Worm (Caenorhabditis elegans) whole organism, young adult: ENCODE results near the gene C39B10.3.

Source experiments
- B0035.1 ChIP-seq: sonication (generic microtip); optimal IDR thresholded peaks from 2 replicates; lab custom pipeline; 2016; ENCODE audit warnings: missing genetic modification characterization, mild to moderate bottlenecking, missing compliant biosample characterization, missing genotype, missing genetic modification reagents
- F55B11.4 ChIP-seq: sonication (generic microtip); optimal IDR thresholded peaks from 2 replicates; lab custom pipeline; 2016; ENCODE audit warnings: missing compliant biosample characterization, missing genetic modification characterization, borderline replicate concordance; ENCODE audit not compliant: insufficient read depth
- Y67H2A.10 ChIP-seq: fragments of 200-800 bp; sonication (Bioruptor generic); conservative IDR thresholded peaks from 2 replicates; pipeline ENCODE4 v1.3.6; 2022; ENCODE audit warnings: missing genetic modification reagents, missing genetic modification characterization, missing compliant biosample characterization
- Y95B8A.8 ChIP-seq: fragments of 200-800 bp; sonication (Bioruptor generic); IDR thresholded peaks from 2 replicates; pipeline ENCODE4 v1.3.6; 2022; ENCODE audit warnings: missing genetic modification reagents, missing genetic modification characterization, missing compliant biosample characterization
- attf-5 ChIP-seq: fragments of 200-800 bp; sonication (Bioruptor generic); optimal IDR thresholded peaks from 2 replicates; lab custom pipeline; 2018; ENCODE audit warnings: mild to moderate bottlenecking, missing genetic modification characterization, missing compliant biosample characterization
- cebp-1 ChIP-seq, 2 experiments: fragments of 200-800 bp in 1 of 2; sonication (Bioruptor generic) in 1 of 2; sonication (generic microtip) in 1 of 2; IDR thresholded peaks in 1 of 2; optimal IDR thresholded peaks in 1 of 2; 2 replicates each; pipeline versions ENCODE4 v1.3.6 to Lab custom; 2017 to 2022; ENCODE audit warnings: missing compliant biosample characterization in 2 of 2, missing genetic modification characterization in 2 of 2, mild to moderate bottlenecking in 1 of 2, missing genetic modification reagents in 1 of 2, moderate library complexity in 1 of 2
- cebp-2 ChIP-seq: fragments of 200-800 bp; sonication (Bioruptor generic); IDR thresholded peaks from 2 replicates; pipeline ENCODE4 v1.3.6; 2022; ENCODE audit warnings: missing genetic modification characterization, missing compliant biosample characterization
- dox-1 ChIP-seq: fragments of 200-800 bp; sonication (Bioruptor generic); IDR thresholded peaks from 2 replicates; pipeline ENCODE4 v1.3.6; 2022; ENCODE audit warnings: missing genetic modification reagents, missing genetic modification characterization, missing compliant biosample characterization
- dpl-1 ChIP-seq: fragments of 150-350 bp; optimal IDR thresholded peaks from 2 replicates; lab custom pipeline; 2014; ENCODE audit warnings: missing biosample characterization, missing genetic modification reagents, missing genetic modification characterization
- efl-1 ChIP-seq: fragments of 150-350 bp; optimal IDR thresholded peaks from 2 replicates; lab custom pipeline; 2014; ENCODE audit warnings: missing biosample characterization, missing genetic modification reagents, missing genetic modification characterization
- egl-18 ChIP-seq: fragments of 200-800 bp; sonication (Bioruptor generic); IDR thresholded peaks from 2 replicates; pipeline ENCODE4 v1.3.6; 2022; ENCODE audit warnings: missing genetic modification reagents, missing genetic modification characterization, missing compliant biosample characterization
- ekl-4 ChIP-seq: fragments of 200-800 bp; sonication (Bioruptor generic); IDR thresholded peaks from 2 replicates; pipeline ENCODE4 v1.3.6; 2022; ENCODE audit warnings: missing genetic modification reagents, missing genetic modification characterization, missing compliant biosample characterization
- hmg-1.2 ChIP-seq: fragments of 200-800 bp; sonication (Bioruptor generic); IDR thresholded peaks from 2 replicates; pipeline ENCODE4 v1.3.6; 2022; ENCODE audit warnings: missing genetic modification reagents, missing genetic modification characterization, missing compliant biosample characterization
- hmg-20 ChIP-seq: fragments of 200-800 bp; sonication (Bioruptor generic); IDR thresholded peaks from 2 replicates; pipeline ENCODE4 v1.3.6; 2022; ENCODE audit warnings: missing genetic modification reagents, missing genetic modification characterization, missing compliant biosample characterization
- hsf-1 ChIP-seq: fragments of 200-800 bp; sonication (Bioruptor generic); IDR thresholded peaks from 2 replicates; pipeline ENCODE4 v1.3.6; 2022; ENCODE audit warnings: missing genetic modification reagents, missing genetic modification characterization, missing compliant biosample characterization
- lin-35 ChIP-seq, 3 experiments: fragments of 150-350 bp in 2 of 3; sonication (generic microtip) in 1 of 3; optimal IDR thresholded peaks; 2 replicates each; lab custom pipeline; 2014 to 2018; ENCODE audit warnings: missing biosample characterization in 3 of 3, missing genetic modification characterization in 3 of 3, missing genetic modification reagents in 3 of 3
- madf-6 ChIP-seq: fragments of 200-800 bp; sonication (Bioruptor generic); IDR thresholded peaks from 2 replicates; pipeline ENCODE4 v1.3.6; 2022; ENCODE audit warnings: missing genetic modification reagents, missing genetic modification characterization, missing compliant biosample characterization
- mel-28 ChIP-seq: sonication (generic microtip); optimal IDR thresholded peaks from 2 replicates; lab custom pipeline; 2016; ENCODE audit warnings: borderline replicate concordance, mild to moderate bottlenecking, missing genetic modification characterization, missing compliant biosample characterization
- nfyb-1 ChIP-seq: fragments of 200-800 bp; sonication (Bioruptor generic); IDR thresholded peaks from 2 replicates; pipeline ENCODE4 v1.3.6; 2022; ENCODE audit warnings: missing genetic modification reagents, missing genetic modification characterization, missing compliant biosample characterization
- nhr-80 ChIP-seq: sonication (generic microtip); optimal IDR thresholded peaks from 2 replicates; lab custom pipeline; 2016; ENCODE audit warnings: missing genetic modification characterization, missing compliant biosample characterization
- rcor-1 ChIP-seq: fragments of 200-800 bp; sonication (Bioruptor generic); IDR thresholded peaks from 2 replicates; pipeline ENCODE4 v1.3.6; 2022; ENCODE audit warnings: missing genetic modification reagents, missing genetic modification characterization, missing compliant biosample characterization
- rpc-1 ChIP-seq, 2 experiments: fragments of 150-350 bp in 1 of 2; sonication (generic microtip) in 1 of 2; optimal IDR thresholded peaks; 2 replicates each; lab custom pipeline; 2014 to 2018; ENCODE audit warnings: missing biosample characterization in 1 of 2, missing genetic modification characterization in 1 of 2, missing genetic modification reagents in 1 of 2, missing genotype in 1 of 2
- unc-130 ChIP-seq: sonication (generic microtip); optimal IDR thresholded peaks from 2 replicates; lab custom pipeline; 2016; ENCODE audit warnings: missing genetic modification reagents, missing genetic modification characterization, missing compliant biosample characterization
- unc-62 ChIP-seq: fragments of 150-350 bp; optimal IDR thresholded peaks from 2 replicates; lab custom pipeline; 2014; ENCODE audit warnings: missing biosample characterization, missing genetic modification reagents, missing genetic modification characterization
- zfh-2 ChIP-seq: fragments of 200-800 bp; sonication (Bioruptor generic); conservative IDR thresholded peaks from 2 replicates; pipeline ENCODE4 v1.3.6; 2022; ENCODE audit warnings: missing genetic modification reagents, missing genetic modification characterization, missing compliant biosample characterization
- zim-3 ChIP-seq: sonication (generic microtip); optimal IDR thresholded peaks from 2 replicates; lab custom pipeline; 2017; ENCODE audit warnings: mild to moderate bottlenecking, missing genetic modification characterization, moderate library complexity, missing compliant biosample characterization
- ztf-22 ChIP-seq: fragments of 200-800 bp; sonication (Bioruptor generic); optimal IDR thresholded peaks from 2 replicates; lab custom pipeline; 2018; ENCODE audit warnings: mild to moderate bottlenecking, missing genetic modification characterization, moderate library complexity, missing compliant biosample characterization

The C39B10.3 gene

DNA sequence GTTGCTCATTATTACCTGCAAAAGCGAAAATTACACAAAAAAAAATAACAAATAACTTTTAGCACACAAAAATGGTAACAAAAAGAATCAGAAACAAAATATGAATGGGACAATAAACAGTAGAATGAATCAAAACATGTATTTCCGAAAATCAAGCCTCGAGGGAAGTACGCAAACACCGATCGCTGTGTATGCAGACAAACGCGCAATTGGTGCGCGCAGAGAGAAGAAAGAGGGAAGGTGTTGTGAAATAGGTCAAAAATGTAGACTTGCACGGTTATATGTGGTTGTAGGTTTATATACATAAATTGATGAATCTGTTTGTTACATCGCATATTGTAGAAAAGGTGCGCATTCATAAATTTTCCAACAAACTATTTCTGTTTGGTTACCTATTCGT is 24.2 kb upstream of the C39B10.3 start, which contains the start of gene cdk-11.2 (continued):
- peak; percentile 95 for TF ChIP-seq cebp-1 (GFP tag; IDR thresholded peaks at IDR 0.05; lab: Robert Waterston, UW)
- TF ChIP-seq cebp-1 (tag; optimal IDR thresholded peaks at IDR 0.05; lab: Kevin White, UChicago) = peak; percentile 97
- peak; percentile 39 for TF ChIP-seq efl-1 (GFP tag; lab: Kevin White, UChicago)
- TF ChIP-seq hmg-1.2 = peak; percentile 38; the same call in 1 of the 2 replicates

DNA sequence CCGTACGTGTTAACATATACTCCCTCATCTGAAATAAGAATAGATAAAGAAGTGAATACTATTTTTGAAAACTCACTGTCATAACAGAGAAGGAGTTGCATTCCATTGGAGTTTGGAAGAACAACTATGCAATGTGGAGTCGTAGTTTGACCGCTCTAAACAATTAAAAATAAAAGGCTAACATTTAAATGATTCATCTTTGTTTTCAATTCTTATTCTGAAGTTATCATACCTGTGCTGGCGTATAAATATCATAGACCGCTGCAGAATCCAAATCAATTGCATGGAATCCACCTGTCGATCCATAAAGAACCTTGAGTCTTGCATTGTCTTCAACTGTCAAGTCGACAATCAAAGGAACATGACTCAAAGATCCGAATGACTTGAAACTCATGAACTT is 21.2 kb upstream of the C39B10.3 start:
- TF ChIP-seq hsf-1 (GFP tag; lab: Robert Waterston, UW) (no peak), rcor-1 (no peak), lin-35 (GFP tag; optimal IDR thresholded peaks at IDR 0.05; lab: Kevin White, UChicago) (no peak), dpl-1 (no peak), B0035.1 (tag; lab: Kevin White, UChicago) (no peak)
- TF ChIP-seq, all 124 proteins: peak for 0

DNA sequence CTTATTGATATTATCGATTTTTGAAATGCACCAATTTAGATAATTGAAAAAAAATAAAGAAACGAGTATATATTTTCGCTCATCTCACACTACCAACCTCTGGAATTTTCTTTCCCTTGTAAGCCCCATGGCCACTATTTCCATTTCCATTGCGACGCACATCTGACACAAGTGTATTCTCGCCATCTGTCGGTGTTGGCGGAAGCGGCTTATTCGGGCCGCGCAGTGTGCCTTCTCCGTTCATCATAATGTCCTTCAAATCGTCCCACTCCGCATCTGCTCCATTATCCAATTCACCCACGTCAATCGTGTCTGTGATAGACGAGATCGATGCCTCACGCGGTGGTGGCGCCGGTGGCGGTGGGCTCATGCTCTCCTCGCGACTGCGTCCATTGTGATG is 19.2 kb upstream of the C39B10.3 start:
- TF ChIP-seq zfh-2 (GFP tag; lab: Robert Waterston, UW) (peak; percentile 63), ztf-22 (GFP tag; lab: Kevin White, UChicago) (no peak)

DNA sequence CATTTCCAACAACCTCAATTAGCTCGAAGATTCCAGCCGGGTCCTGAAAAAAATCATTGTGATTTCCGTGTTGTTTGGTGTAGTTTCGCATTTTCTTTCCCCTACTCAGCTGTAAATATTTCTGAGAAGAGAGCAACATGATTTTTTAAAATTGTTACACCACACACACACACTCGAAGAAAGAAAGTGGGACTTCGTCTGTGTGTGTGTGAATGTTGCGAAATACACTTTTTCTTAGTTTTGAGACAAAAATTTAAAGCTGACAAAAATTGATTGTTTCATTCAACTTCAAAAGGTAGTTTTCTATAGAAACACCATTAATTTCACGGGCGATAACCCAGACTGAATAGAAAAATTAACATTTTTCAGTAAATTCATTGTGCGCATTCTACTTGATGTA is 15.8 kb upstream of the C39B10.3 start:
- TF ChIP-seq ekl-4 (GFP tag; lab: Robert Waterston, UW) (no peak), mel-28 (tag; lab: Kevin White, UChicago) (no peak), rpc-1 (optimal IDR thresholded peaks at IDR 0.05; lab: Kevin White, UChicago) (no peak), rpc-1 (tag; optimal IDR thresholded peaks at IDR 0.05; lab: Kevin White, UChicago) (no peak), zim-3 (tag; lab: Kevin White, UChicago) (no peak), unc-130 (no peak), hmg-20 (GFP tag; lab: Robert Waterston, UW) (no peak), nfyb-1 (GFP tag; lab: Robert Waterston, UW) (no peak), zfh-2 (GFP tag; lab: Robert Waterston, UW) (no peak), cebp-1 (GFP tag; IDR thresholded peaks at IDR 0.05; lab: Robert Waterston, UW) (peak; percentile 58; the same call in 1 of the 2 replicates), cebp-1 (tag; optimal IDR thresholded peaks at IDR 0.05; lab: Kevin White, UChicago) (peak; percentile 90)

ce11 chrX:10428557-10428956 is 15.4 kb upstream of the C39B10.3 start, which contains the start of gene mig-15:
Gene mig-15 (minus strand): TSS chrX:10428657.
- no peak for TF ChIP-seq attf-5 (GFP tag; lab: Kevin White, UChicago)
- TF ChIP-seq madf-6 (GFP tag; lab: Robert Waterston, UW) = no peak

DNA sequence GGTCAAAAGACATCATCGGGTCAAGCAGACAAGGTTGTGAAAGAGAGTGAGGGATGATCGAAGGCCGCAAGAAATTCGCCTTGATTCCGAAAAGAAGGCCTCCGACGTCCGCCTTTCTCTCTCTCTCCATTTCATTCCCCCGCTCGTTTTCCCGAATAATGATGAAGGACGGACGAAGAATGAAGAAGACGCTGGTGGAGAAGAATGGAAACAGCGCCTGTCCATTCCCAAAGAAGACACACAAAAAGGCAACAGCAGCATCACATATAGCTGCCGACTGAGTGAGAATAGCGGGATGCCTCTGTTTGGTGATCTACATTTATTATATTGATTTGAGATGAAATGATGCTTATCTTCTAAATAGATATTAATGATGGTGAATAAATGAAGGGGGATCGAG is 14.7 kb upstream of the C39B10.3 start:
- TF ChIP-seq zim-3 (tag; lab: Kevin White, UChicago) (no peak), egl-18 (GFP tag; lab: Robert Waterston, UW) (no peak), unc-62 (GFP tag; lab: Kevin White, UChicago) (no peak), Y67H2A.10 (GFP tag; lab: Robert Waterston, UW) (no peak), F55B11.4 (tag; lab: Kevin White, UChicago) (no peak), hsf-1 (GFP tag; lab: Robert Waterston, UW) (no peak), cebp-2 (GFP tag; lab: Robert Waterston, UW) (no peak), hmg-20 (GFP tag; lab: Robert Waterston, UW) (no peak)

- TF ChIP-seq dox-1 (0 out of 2 replicates have a peak, but pooled peaks have one; percentile 18), Y95B8A.8 (no peak), nhr-80 (peak; percentile 73)
Observed at ce11 chrX:10430866-10431265, 13.1 kb upstream of the C39B10.3 start.
